Fruit fly (Drosophila melanogaster): ENCODE data around the gene REPTOR-BP.
A peak's percentile ranks its signal among the peaks of the same experiment; 100 is the strongest.

Gene REPTOR-BP

DNA sequence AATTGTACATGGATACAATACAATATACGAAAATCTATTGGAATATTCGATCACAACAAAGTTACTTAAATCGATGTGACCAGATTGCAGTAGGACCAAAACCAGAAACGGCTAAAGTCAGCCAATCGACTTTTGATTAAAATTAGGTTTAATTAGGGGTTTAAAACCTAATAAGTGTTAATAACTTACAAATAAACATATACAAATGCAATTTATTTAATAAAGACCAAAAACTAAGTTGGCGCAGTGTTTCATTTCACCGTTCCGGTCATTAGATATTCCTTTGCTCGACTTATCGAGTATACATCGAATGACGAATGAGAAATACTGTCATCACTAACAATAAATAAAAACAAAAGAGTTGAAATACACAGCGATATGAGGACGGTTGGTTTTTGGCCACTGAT lies 13.5 kb upstream of the REPTOR-BP start, which contains the start of the genes bsk and CG31717 (continued):
- no peak for TF ChIP-seq CG2129 (GFP tag; IDR thresholded peaks at IDR 0.05; ENCODE audit: partially characterized antibody)
- TF ChIP-seq CG1647 (GFP tag; optimal IDR thresholded peaks at IDR 0.05), result no peak
- no peak for TF ChIP-seq ase (GFP tag; IDR thresholded peaks at IDR 0.05)
- no peak for TF ChIP-seq CG6254 (GFP tag; optimal IDR thresholded peaks at IDR 0.05)
- TF ChIP-seq CG5245 (GFP tag; optimal IDR thresholded peaks at IDR 0.05), result no peak
- no peak for TF ChIP-seq GATAe (GFP tag; conservative IDR thresholded peaks at IDR 0.05)
- TF ChIP-seq Jarid2 (GFP tag; optimal IDR thresholded peaks at IDR 0.05), result no peak
- no peak for TF ChIP-seq CG8388 (GFP tag; optimal IDR thresholded peaks at IDR 0.05)
- no peak for TF ChIP-seq CG32772 (GFP tag; IDR thresholded peaks at IDR 0.05)
- TF ChIP-seq exex (tag; optimal IDR thresholded peaks at IDR 0.05), result no peak
- no peak for TF ChIP-seq jumu (GFP tag; optimal IDR thresholded peaks at IDR 0.05)
- TF ChIP-seq BEAF-32 (GFP tag; optimal IDR thresholded peaks at IDR 0.05), result peak; percentile 77
- TF ChIP-seq tup (GFP tag; optimal IDR thresholded peaks at IDR 0.05), result no peak
- TF ChIP-seq HLH4C (GFP tag; IDR thresholded peaks at IDR 0.05; ENCODE audit: partially characterized antibody), result peak; percentile 49; the same call in 1 of the 3 replicates
- TF ChIP-seq Oaz (GFP tag; IDR thresholded peaks at IDR 0.05), result no peak
- no peak for TF ChIP-seq HmgD (GFP tag; optimal IDR thresholded peaks at IDR 0.05)
- TF ChIP-seq Dp (GFP tag; optimal IDR thresholded peaks at IDR 0.05), result peak; percentile 21
- TF ChIP-seq CG16813 (GFP tag; IDR thresholded peaks at IDR 0.05; ENCODE audit: partially characterized antibody), result peak; percentile 44; the same call in 1 of the 3 replicates
- TF ChIP-seq kah (GFP tag; optimal IDR thresholded peaks at IDR 0.05), result no peak
- peak; percentile 87 for TF ChIP-seq Sry-δ (GFP tag; optimal IDR thresholded peaks at IDR 0.05)
- TF ChIP-seq CG17385 (GFP tag; optimal IDR thresholded peaks at IDR 0.05), result no peak
- TF ChIP-seq CG8924 (tag; optimal IDR thresholded peaks at IDR 0.05), result peak; percentile 73
- TF ChIP-seq HmgZ (tag; optimal IDR thresholded peaks at IDR 0.05), result peak; percentile 15
- TF ChIP-seq CG2889 (GFP tag; IDR thresholded peaks at IDR 0.05), result no peak
- no peak for TF ChIP-seq Sry-β (GFP tag; optimal IDR thresholded peaks at IDR 0.05)
- TF ChIP-seq psq (GFP tag; optimal IDR thresholded peaks at IDR 0.05), result no peak
- no peak for TF ChIP-seq Awh (GFP tag; IDR thresholded peaks at IDR 0.05)
- TF ChIP-seq CG1024 (GFP tag; IDR thresholded peaks at IDR 0.05), result 0 out of 2 replicates have a peak, but pooled peaks have one; percentile 11
- no peak for TF ChIP-seq HLH54F (GFP tag; optimal IDR thresholded peaks at IDR 0.05)
- no peak for TF ChIP-seq NFAT (GFP tag; IDR thresholded peaks at IDR 0.05)
- TF ChIP-seq CG7745 (tag; optimal IDR thresholded peaks at IDR 0.05), result no peak
- TF ChIP-seq CG6272 (GFP tag; IDR thresholded peaks at IDR 0.05), result no peak
- peak; percentile 97 for TF ChIP-seq pfk (GFP tag; optimal IDR thresholded peaks at IDR 0.05)
- no peak for TF ChIP-seq CG10274 (GFP tag; optimal IDR thresholded peaks at IDR 0.05)
- TF ChIP-seq CG11247 (GFP tag; IDR thresholded peaks at IDR 0.05), result no peak
- TF ChIP-seq CG9215 (GFP tag; IDR thresholded peaks at IDR 0.05), result no peak
- TF ChIP-seq tin (GFP tag; optimal IDR thresholded peaks at IDR 0.05), result no peak
- no peak for TF ChIP-seq Usf (GFP tag; optimal IDR thresholded peaks at IDR 0.05)
- no peak for TF ChIP-seq jigr1 (GFP tag; IDR thresholded peaks at IDR 0.05)
- TF ChIP-seq CG11696 (GFP tag; IDR thresholded peaks at IDR 0.05), result no peak
- TF ChIP-seq CG18262 (tag; optimal IDR thresholded peaks at IDR 0.05), result no peak
- no peak for TF ChIP-seq lola (GFP tag; optimal IDR thresholded peaks at IDR 0.05)
- TF ChIP-seq CG10209 (GFP tag; optimal IDR thresholded peaks at IDR 0.05), result no peak
- no peak for TF ChIP-seq HLHmδ (GFP tag; optimal IDR thresholded peaks at IDR 0.05)
- TF ChIP-seq CG31365 (tag; optimal IDR thresholded peaks at IDR 0.05), result no peak
- no peak for TF ChIP-seq CG6683 (GFP tag; optimal IDR thresholded peaks at IDR 0.05)
- TF ChIP-seq Drgx (GFP tag; IDR thresholded peaks at IDR 0.05), result no peak
- TF ChIP-seq Med (GFP tag), result peak; percentile 67
- peak; percentile 76 for TF ChIP-seq CG4617 (GFP tag; optimal IDR thresholded peaks at IDR 0.05; ENCODE audit: borderline replicate concordance)
- no peak for TF ChIP-seq caup (GFP tag; optimal IDR thresholded peaks at IDR 0.05; ENCODE audit: severe bottlenecking)
- TF ChIP-seq CG4404 (GFP tag; IDR thresholded peaks at IDR 0.05), result no peak
